Worm (Caenorhabditis elegans): ENCODE data around the gene R11H6.2.

DNA sequence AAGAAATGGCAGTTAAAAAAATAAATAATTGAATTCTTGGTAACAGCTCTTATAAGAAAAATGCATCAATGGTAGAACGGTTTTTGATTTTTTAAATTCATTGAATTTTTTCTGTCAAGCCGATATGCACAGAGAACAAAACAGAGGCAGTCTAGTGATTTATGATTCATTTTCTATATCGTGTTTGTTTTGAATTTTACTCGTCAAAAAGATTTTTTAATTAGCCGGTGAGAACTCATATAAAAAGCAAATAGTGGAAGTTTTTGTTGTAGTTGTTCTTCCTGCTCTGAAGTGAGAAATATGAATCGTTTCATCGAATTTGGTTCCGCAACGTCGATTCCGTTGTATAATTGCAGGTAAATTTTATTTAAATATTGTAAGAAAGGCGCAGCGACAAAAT lies 38.5 kb upstream of the R11H6.2 start, which contains the start of gene srt-32:
- TF ChIP-seq ama-1 (optimal IDR thresholded peaks at IDR 0.05): no peak
- TF ChIP-seq blmp-1 (tag; optimal IDR thresholded peaks at IDR 0.05; ENCODE audit: insufficient read depth): no peak
- no peak for TF ChIP-seq nhr-10 (tag; optimal IDR thresholded peaks at IDR 0.05)
- no peak for TF ChIP-seq nhr-25 (tag; optimal IDR thresholded peaks at IDR 0.05)
- TF ChIP-seq crh-2 (tag; optimal IDR thresholded peaks at IDR 0.05): no peak
- TF ChIP-seq elt-3 (tag; optimal IDR thresholded peaks at IDR 0.05): no peak
- no peak for TF ChIP-seq R02D3.7 (tag; optimal IDR thresholded peaks at IDR 0.05)
- no peak for TF ChIP-seq egl-27 (tag; optimal IDR thresholded peaks at IDR 0.05)
- TF ChIP-seq nhr-11 (tag; optimal IDR thresholded peaks at IDR 0.05): no peak
- no peak for TF ChIP-seq zag-1 (tag; optimal IDR thresholded peaks at IDR 0.05)
- no peak for TF ChIP-seq sem-4 (tag; optimal IDR thresholded peaks at IDR 0.05)
- no peak for TF ChIP-seq fos-1 (tag; optimal IDR thresholded peaks at IDR 0.05)
- no peak for TF ChIP-seq nhr-6 (tag; optimal IDR thresholded peaks at IDR 0.05)
- no peak for TF ChIP-seq unc-55 (GFP tag; optimal IDR thresholded peaks at IDR 0.05)
